Fruit fly (Drosophila melanogaster): ENCODE measurements around the gene CG31525.

Gene CG31525

DNA sequence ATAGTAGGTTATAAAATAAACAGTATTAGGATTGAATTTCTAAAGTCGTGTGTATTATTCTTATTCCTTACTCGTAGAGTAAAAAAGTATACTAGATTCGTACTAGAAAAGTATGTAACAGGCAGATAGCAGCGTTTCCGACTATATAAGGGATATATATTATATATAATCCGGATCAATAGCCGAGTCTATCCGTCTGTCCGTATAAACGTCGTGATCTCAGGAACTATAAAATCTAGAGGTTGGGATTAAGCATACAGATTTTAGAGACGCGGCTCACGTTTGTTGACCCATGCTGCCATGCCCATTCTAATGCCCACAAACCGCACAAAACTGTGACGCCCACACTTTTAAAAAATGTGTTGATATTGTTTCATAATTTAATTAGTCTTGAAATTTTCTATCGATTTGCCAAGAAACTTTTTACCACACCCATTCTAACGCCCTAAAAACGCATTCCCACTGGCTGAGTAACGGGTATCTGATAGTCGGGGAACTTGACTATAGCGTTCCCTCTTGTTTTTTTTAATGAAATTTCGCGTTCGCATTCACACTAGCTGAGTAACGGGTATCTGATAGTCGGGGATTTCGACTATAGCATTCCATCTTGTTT is 24.7 kb upstream of the CG31525 start, which contains the start of gene CG9853:
CG9853 (minus strand) TSS at position 51 of the 613 bp plus-strand sequence.
- TF ChIP-seq dac (GFP tag; optimal IDR thresholded peaks at IDR 0.05) (no peak), lz (GFP tag; optimal IDR thresholded peaks at IDR 0.05) (no peak), CG8319 (GFP tag; optimal IDR thresholded peaks at IDR 0.05) (no peak)

DNA sequence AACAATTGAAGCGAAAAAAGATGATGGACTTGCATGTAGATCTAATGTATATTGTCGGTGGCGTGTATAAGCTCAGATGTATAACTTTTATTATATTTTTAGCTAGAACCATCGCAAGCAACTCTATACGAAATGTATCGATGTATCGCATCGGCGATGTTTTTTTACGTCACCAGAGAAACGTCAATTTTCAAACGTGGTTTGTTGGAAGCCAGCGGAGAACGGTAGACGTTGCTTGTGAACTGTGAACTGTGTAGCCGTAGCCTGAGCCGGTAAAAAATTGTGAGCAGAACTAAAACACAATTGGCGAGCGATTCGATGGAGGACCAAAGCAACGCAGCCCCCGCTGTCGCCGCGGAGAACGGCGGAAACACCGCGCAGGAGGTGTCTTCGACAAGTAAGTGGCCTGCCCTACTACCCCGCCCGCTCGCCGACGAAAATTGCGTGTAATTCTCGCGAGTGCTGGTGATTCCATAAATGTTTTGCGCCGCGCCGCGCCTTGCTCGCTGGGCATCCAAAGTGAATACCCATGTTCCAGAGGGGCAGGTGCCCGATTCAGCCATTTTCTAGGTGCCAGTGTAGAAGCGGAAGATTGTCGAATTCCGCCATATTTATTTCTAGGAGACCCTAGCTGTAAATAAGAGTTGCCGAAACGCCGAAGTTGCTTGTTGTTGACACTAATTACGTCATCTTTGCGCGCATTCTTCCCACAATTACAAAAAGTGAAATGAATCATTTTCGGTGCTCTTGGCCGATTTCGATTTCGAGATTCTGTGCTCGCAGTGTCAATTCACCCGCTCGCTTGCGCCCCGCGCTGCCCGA is 23.7 kb upstream of the CG31525 start, which contains the start of gene lost:
lost (plus strand) TSS at position 193 of the 822 bp plus-strand sequence.
- no peak for TF ChIP-seq Ets21C (GFP tag; optimal IDR thresholded peaks at IDR 0.05)
- TF ChIP-seq CG9139 (GFP tag; optimal IDR thresholded peaks at IDR 0.05) = peak; percentile 7
- TF ChIP-seq Eip93F (GFP tag; optimal IDR thresholded peaks at IDR 0.05) = peak; percentile 15
- TF ChIP-seq Met (GFP tag; optimal IDR thresholded peaks at IDR 0.05) = peak; percentile 26
- TF ChIP-seq CG6808 (GFP tag; optimal IDR thresholded peaks at IDR 0.05) = no peak
- peak; percentile 8 for TF ChIP-seq vri (GFP tag; optimal IDR thresholded peaks at IDR 0.05)
- no peak for TF ChIP-seq CG8319 (GFP tag; optimal IDR thresholded peaks at IDR 0.05)
- TF ChIP-seq CG11762 (GFP tag; optimal IDR thresholded peaks at IDR 0.05; ENCODE audit: insufficient read depth) = no peak
- no peak for TF ChIP-seq CG6276 (GFP tag; optimal IDR thresholded peaks at IDR 0.05)
- peak; percentile 22 for TF ChIP-seq topi (GFP tag; optimal IDR thresholded peaks at IDR 0.05)
- TF ChIP-seq CG31627 (GFP tag; optimal IDR thresholded peaks at IDR 0.05) = no peak
- TF ChIP-seq fd59A (GFP tag; optimal IDR thresholded peaks at IDR 0.05) = no peak
- TF ChIP-seq Eip75B (GFP tag; optimal IDR thresholded peaks at IDR 0.05) = no peak
- no peak for TF ChIP-seq Sox102F (GFP tag; optimal IDR thresholded peaks at IDR 0.05)
- peak; percentile 27 for TF ChIP-seq CG1621 (tag; optimal IDR thresholded peaks at IDR 0.05)
- TF ChIP-seq lz (GFP tag; optimal IDR thresholded peaks at IDR 0.05) = peak; percentile 35
- peak; percentile 21 for TF ChIP-seq CG10631 (GFP tag; optimal IDR thresholded peaks at IDR 0.05)
- peak; percentile 92 for TF ChIP-seq svp (GFP tag)
- 0 out of 3 replicates have a peak, but pooled peaks have one; percentile 27 for TF ChIP-seq CG8119 (GFP tag; IDR thresholded peaks at IDR 0.05)
- peak; percentile 49 for TF ChIP-seq dsx (GFP tag; optimal IDR thresholded peaks at IDR 0.05; ENCODE audit: poor library complexity, severe bottlenecking)
- peak; percentile 64 for TF ChIP-seq fkh (GFP tag; optimal IDR thresholded peaks at IDR 0.05)
- TF ChIP-seq CG6792 (GFP tag; optimal IDR thresholded peaks at IDR 0.05) = no peak
- no peak for TF ChIP-seq acj6 (GFP tag; optimal IDR thresholded peaks at IDR 0.05)
- TF ChIP-seq Eip78C (GFP tag) = peak; percentile 65
- peak; percentile 17 for TF ChIP-seq esn (GFP tag; optimal IDR thresholded peaks at IDR 0.05)
- peak; percentile 7 for TF ChIP-seq CG16779 (tag; optimal IDR thresholded peaks at IDR 0.05)
- no peak for TF ChIP-seq Blimp-1 (GFP tag; optimal IDR thresholded peaks at IDR 0.05)
- peak; percentile 59; the same call in 2 of the 3 replicates for TF ChIP-seq CG6163 (GFP tag; IDR thresholded peaks at IDR 0.05)
- TF ChIP-seq achi (GFP tag; optimal IDR thresholded peaks at IDR 0.05) = peak; percentile 99
- peak; percentile 51; the same call in 1 of the 3 replicates for TF ChIP-seq eg (GFP tag; IDR thresholded peaks at IDR 0.05)
- TF ChIP-seq Hr4 (GFP tag; optimal IDR thresholded peaks at IDR 0.05) = no peak
- TF ChIP-seq spab (GFP tag; optimal IDR thresholded peaks at IDR 0.05) = no peak
- no peak for TF ChIP-seq CG10669 (GFP tag; optimal IDR thresholded peaks at IDR 0.05)
- TF ChIP-seq net (GFP tag; optimal IDR thresholded peaks at IDR 0.05) = no peak
- TF ChIP-seq CG32006 (GFP tag; optimal IDR thresholded peaks at IDR 0.05) = no peak

Measured in whole organism, prepupa.